Worm (Caenorhabditis elegans): Measurements from ENCODE around the gene C28H8.7.

- no peak for TF ChIP-seq sea-1 (GFP tag; conservative IDR thresholded peaks at IDR 0.05)
- no peak for TF ChIP-seq hmg-4 (GFP tag; optimal IDR thresholded peaks at IDR 0.05)
- TF ChIP-seq F13C5.2 (tag; optimal IDR thresholded peaks at IDR 0.05), result no peak
- TF ChIP-seq flt-1 (GFP tag; IDR thresholded peaks at IDR 0.05), result no peak
Measured at ce11 chrIII:5934138-5934658, 47.4 kb upstream of the C28H8.7 start.

All from whole organism, early embryonic.